Worm (Caenorhabditis elegans) whole organism, L1 larva: ENCODE data around the gene F54E12.2.

Source experiments
- C04F5.9 ChIP-seq: sonication (generic microtip); optimal IDR thresholded peaks from 2 replicates; lab custom pipeline; 2016; ENCODE audit warnings: missing genetic modification characterization, missing compliant biosample characterization
- C34B4.2 ChIP-seq: sonication (generic microtip); optimal IDR thresholded peaks from 2 replicates; lab custom pipeline; 2017; ENCODE audit warnings: mild to moderate bottlenecking, missing genetic modification characterization, missing compliant biosample characterization
- aly-2 ChIP-seq: fragments of 150-350 bp; optimal IDR thresholded peaks from 2 replicates; lab custom pipeline; 2014; ENCODE audit warnings: missing biosample characterization, missing genetic modification characterization
- ama-1 ChIP-seq: fragments of 150-350 bp; optimal IDR thresholded peaks from 2 replicates; lab custom pipeline; 2014
- ceh-63 ChIP-seq: fragments of 200-800 bp; sonication (Bioruptor generic); optimal IDR thresholded peaks from 2 replicates; lab custom pipeline; 2018; ENCODE audit warnings: mild to moderate bottlenecking, missing genetic modification characterization, missing compliant biosample characterization
- ceh-88 ChIP-seq: fragments of 200-800 bp; sonication (Bioruptor generic); IDR thresholded peaks from 2 replicates; pipeline ENCODE4 v1.3.6; 2022; ENCODE audit warnings: missing genetic modification characterization, missing compliant biosample characterization
- ceh-90 ChIP-seq: sonication (generic microtip); optimal IDR thresholded peaks from 2 replicates; lab custom pipeline; 2016; ENCODE audit warnings: missing genetic modification characterization, missing compliant biosample characterization
- efl-1 ChIP-seq, 4 experiments: fragments of 150-350 bp; optimal IDR thresholded peaks in 3 of 4; peaks in 1 of 4; 1 replicate in 1 of 4; 2 replicates in 3 of 4; lab custom pipeline; 2014; ENCODE audit warnings: missing biosample characterization in 2 of 4, missing genetic modification characterization in 2 of 4, missing genetic modification reagents in 2 of 4
- efl-3 ChIP-seq: fragments of 200-800 bp; sonication (Bioruptor generic); optimal IDR thresholded peaks from 2 replicates; lab custom pipeline; 2018; ENCODE audit warnings: mild to moderate bottlenecking, missing genetic modification characterization, missing compliant biosample characterization
- egl-27 ChIP-seq, 2 experiments: fragments of 150-350 bp in 1 of 2; sonication (generic microtip); optimal IDR thresholded peaks; 3 replicates each; lab custom pipeline; 2017 to 2018; ENCODE audit warnings: missing biosample characterization in 2 of 2, missing genetic modification characterization in 2 of 2, missing genetic modification reagents in 2 of 2
- elt-2 ChIP-seq: sonication (generic microtip); optimal IDR thresholded peaks from 2 replicates; lab custom pipeline; 2016; ENCODE audit warnings: missing genetic modification characterization, mild to moderate bottlenecking, inconsistent platforms, missing compliant biosample characterization, missing genetic modification reagents
- ets-5 ChIP-seq: fragments of 200-800 bp; sonication (Bioruptor generic); IDR thresholded peaks from 2 replicates; pipeline ENCODE4 v1.3.6; 2022; ENCODE audit warnings: missing genetic modification characterization, missing compliant biosample characterization
- fkh-10 ChIP-seq: sonication (generic microtip); optimal IDR thresholded peaks from 2 replicates; lab custom pipeline; 2017; ENCODE audit warnings: missing biosample characterization, missing genetic modification reagents, missing genetic modification characterization
- fkh-4 ChIP-seq: sonication (generic microtip); optimal IDR thresholded peaks from 2 replicates; lab custom pipeline; 2016; ENCODE audit warnings: missing compliant biosample characterization, missing genetic modification characterization, borderline replicate concordance
- fkh-8 ChIP-seq: sonication (generic microtip); optimal IDR thresholded peaks from 2 replicates; lab custom pipeline; 2016; ENCODE audit warnings: mild to moderate bottlenecking, missing genetic modification characterization, missing compliant biosample characterization
- hlh-17 ChIP-seq: fragments of 200-800 bp; sonication (Bioruptor generic); optimal IDR thresholded peaks from 2 replicates; lab custom pipeline; 2018; ENCODE audit warnings: missing genetic modification characterization, mild to moderate bottlenecking, missing compliant biosample characterization, moderate library complexity, borderline replicate concordance
- hpl-2 ChIP-seq: fragments of 150-350 bp; optimal IDR thresholded peaks from 2 replicates; lab custom pipeline; 2014; ENCODE audit warnings: missing biosample characterization, missing genetic modification reagents, missing genetic modification characterization
- irx-1 ChIP-seq: sonication (generic microtip); optimal IDR thresholded peaks from 2 replicates; lab custom pipeline; 2016; ENCODE audit warnings: missing genetic modification characterization, missing compliant biosample characterization
- lin-14 ChIP-seq: fragments of 200-800 bp; sonication (Bioruptor generic); optimal IDR thresholded peaks from 2 replicates; lab custom pipeline; 2018; ENCODE audit warnings: mild to moderate bottlenecking, missing genetic modification characterization, moderate library complexity, missing compliant biosample characterization
- lin-35 ChIP-seq, 2 experiments: fragments of 150-350 bp; optimal IDR thresholded peaks; 2 replicates each; lab custom pipeline; 2014; ENCODE audit warnings: missing biosample characterization in 2 of 2, missing genetic modification characterization in 2 of 2, missing genetic modification reagents in 2 of 2
- lsy-2 ChIP-seq, 2 experiments: fragments of 150-350 bp; optimal IDR thresholded peaks; 2 replicates each; lab custom pipeline; 2014; ENCODE audit warnings: missing biosample characterization in 2 of 2, missing genetic modification characterization in 2 of 2
- mab-9 ChIP-seq: fragments of 200-800 bp; sonication (Bioruptor generic); IDR thresholded peaks from 2 replicates; pipeline ENCODE4 v1.3.6; 2022; ENCODE audit warnings: missing genetic modification reagents, missing genetic modification characterization, missing compliant biosample characterization
- mef-2 ChIP-seq: fragments of 150-350 bp; optimal IDR thresholded peaks from 2 replicates; lab custom pipeline; 2014; ENCODE audit warnings: missing biosample characterization, missing genetic modification characterization
- mep-1 ChIP-seq: fragments of 150-350 bp; optimal IDR thresholded peaks from 2 replicates; lab custom pipeline; 2014; ENCODE audit warnings: missing biosample characterization, missing genetic modification characterization
- nhr-11 ChIP-seq: fragments of 150-350 bp; optimal IDR thresholded peaks from 2 replicates; lab custom pipeline; 2014; ENCODE audit warnings: missing biosample characterization, missing genetic modification characterization
- nhr-20 ChIP-seq: sonication (generic microtip); optimal IDR thresholded peaks from 2 replicates; lab custom pipeline; 2016; ENCODE audit warnings: mild to moderate bottlenecking, missing genetic modification characterization, missing compliant biosample characterization
- nhr-237 ChIP-seq: fragments of 150-350 bp; optimal IDR thresholded peaks from 2 replicates; lab custom pipeline; 2014; ENCODE audit warnings: missing biosample characterization, missing genetic modification characterization
- nhr-28 ChIP-seq: fragments of 150-350 bp; optimal IDR thresholded peaks from 2 replicates; lab custom pipeline; 2014; ENCODE audit warnings: missing biosample characterization, missing genetic modification characterization
- nhr-47 ChIP-seq: sonication (generic microtip); optimal IDR thresholded peaks from 2 replicates; lab custom pipeline; 2016; ENCODE audit warnings: mild to moderate bottlenecking, missing genetic modification characterization, moderate library complexity, missing compliant biosample characterization
- nhr-71 ChIP-seq: sonication (generic microtip); optimal IDR thresholded peaks from 2 replicates; lab custom pipeline; 2016; ENCODE audit warnings: mild to moderate bottlenecking, missing genetic modification characterization, moderate library complexity, missing compliant biosample characterization
- nhr-85 ChIP-seq: sonication (generic microtip); peaks from one replicate; lab custom pipeline; 2016; ENCODE audit warnings: missing genetic modification characterization, inconsistent platforms, missing compliant biosample characterization
- pag-3 ChIP-seq: sonication (generic microtip); optimal IDR thresholded peaks from 2 replicates; lab custom pipeline; 2017; ENCODE audit warnings: missing genetic modification characterization, mild to moderate bottlenecking, missing compliant biosample characterization, antibody characterized with exemption, borderline replicate concordance; ENCODE audit not compliant: insufficient read depth
- pqm-1 ChIP-seq: sonication (generic microtip); optimal IDR thresholded peaks from 3 replicates; lab custom pipeline; 2017; ENCODE audit warnings: missing biosample characterization, missing genetic modification characterization
- rnt-1 ChIP-seq: sonication (generic microtip); optimal IDR thresholded peaks from 2 replicates; lab custom pipeline; 2016; ENCODE audit warnings: mild to moderate bottlenecking, missing genetic modification characterization, moderate library complexity, missing compliant biosample characterization
- snpc-4 ChIP-seq: fragments of 150-350 bp; optimal IDR thresholded peaks from 2 replicates; lab custom pipeline; 2014; ENCODE audit warnings: missing biosample characterization, missing genetic modification characterization
- sox-4 ChIP-seq: sonication (generic microtip); optimal IDR thresholded peaks from 2 replicates; lab custom pipeline; 2016; ENCODE audit warnings: missing genetic modification characterization, missing compliant biosample characterization
- sptf-1 ChIP-seq: fragments of 150-350 bp; optimal IDR thresholded peaks from 2 replicates; lab custom pipeline; 2014; ENCODE audit warnings: missing biosample characterization, missing genetic modification characterization
- swsn-7 ChIP-seq: sonication (generic microtip); optimal IDR thresholded peaks from 2 replicates; lab custom pipeline; 2016; ENCODE audit warnings: missing genetic modification characterization, missing compliant biosample characterization
- tbx-2 ChIP-seq: sonication (generic microtip); optimal IDR thresholded peaks from 2 replicates; lab custom pipeline; 2016; ENCODE audit warnings: missing genetic modification characterization, missing compliant biosample characterization
- tlp-1 ChIP-seq: fragments of 150-350 bp; optimal IDR thresholded peaks from 2 replicates; lab custom pipeline; 2014; ENCODE audit warnings: missing biosample characterization, missing genetic modification characterization
- unc-130 ChIP-seq: fragments of 150-350 bp; optimal IDR thresholded peaks from 2 replicates; lab custom pipeline; 2017; ENCODE audit warnings: missing biosample characterization, missing genetic modification characterization, inconsistent platforms
- unc-30 ChIP-seq: sonication (generic microtip); optimal IDR thresholded peaks from 2 replicates; lab custom pipeline; 2017; ENCODE audit warnings: missing biosample characterization, missing genetic modification characterization
- xbp-1 ChIP-seq: sonication (generic microtip); optimal IDR thresholded peaks from 2 replicates; lab custom pipeline; 2016; ENCODE audit warnings: missing genetic modification characterization, missing compliant biosample characterization
- zag-1 ChIP-seq: fragments of 150-350 bp; optimal IDR thresholded peaks from 2 replicates; lab custom pipeline; 2014; ENCODE audit warnings: missing biosample characterization, missing genetic modification characterization
- ztf-11 ChIP-seq, 2 experiments: sonication (generic microtip); optimal IDR thresholded peaks; 2 replicates each; lab custom pipeline; 2016 to 2017; ENCODE audit warnings: missing genetic modification characterization in 2 of 2, missing biosample characterization in 1 of 2, missing compliant biosample characterization in 1 of 2
- ztf-4 ChIP-seq: fragments of 150-350 bp; optimal IDR thresholded peaks from 2 replicates; lab custom pipeline; 2014; ENCODE audit warnings: missing biosample characterization, missing genetic modification characterization

Gene F54E12.2

DNA sequence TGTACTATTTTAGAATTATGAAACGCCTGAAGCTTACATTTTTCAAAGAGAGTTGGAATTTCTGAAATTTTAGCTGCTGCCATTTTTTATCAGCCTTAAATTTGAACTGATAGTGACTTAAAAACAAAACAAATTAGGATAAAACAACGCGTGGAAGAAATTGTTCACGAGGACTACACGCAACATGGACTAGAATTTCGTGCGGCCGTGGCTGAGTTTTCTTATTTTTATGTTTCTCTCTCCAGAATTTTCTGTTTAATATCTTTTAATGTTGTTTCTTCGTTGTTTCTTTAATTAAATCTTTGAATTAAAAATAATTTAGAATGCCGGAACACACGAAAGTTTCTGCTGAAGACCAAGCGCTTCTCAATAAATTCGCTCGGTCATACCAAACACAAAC, 22.1 kb downstream of the F54E12.2 start, which contains the start of the genes B0035.3, B0035.22 and pfd-4 (continued):
- TF ChIP-seq ama-1 (no peak), aly-2 (tag; lab: Kevin White, UChicago) (peak; percentile 33), tbx-2 (peak; percentile 82), mef-2 (tag; lab: Kevin White, UChicago) (no peak), lsy-2 (tag; optimal IDR thresholded peaks at IDR 0.05; lab: Kevin White, UChicago) (peak; percentile 70 to 79), hpl-2 (GFP tag; lab: Kevin White, UChicago) (no peak), elt-2 (no peak), pqm-1 (tag; lab: Kevin White, UChicago) (no peak), zag-1 (no peak), nhr-11 (no peak), sptf-1 (tag; lab: Kevin White, UChicago) (no peak), lin-14 (GFP tag; lab: Kevin White, UChicago) (peak; percentile 74), irx-1 (peak; percentile 83), fkh-8 (peak; percentile 39), unc-30 (no peak), ceh-90 (tag; lab: Kevin White, UChicago) (peak; percentile 87), mep-1 (tag; lab: Kevin White, UChicago) (peak; percentile 66), ztf-4 (tag; lab: Kevin White, UChicago) (no peak), unc-130 (tag; lab: Kevin White, UChicago) (peak; percentile 45), nhr-71 (peak; percentile 82), egl-27 (tag; optimal IDR thresholded peaks at IDR 0.05; lab: Kevin White, UChicago) (no peak), snpc-4 (tag; lab: Kevin White, UChicago) (peak; percentile 44), efl-1 (optimal IDR thresholded peaks at IDR 0.05; lab: Kevin White, UChicago) (peak; percentile 14 to 60), efl-1 (GFP tag; optimal IDR thresholded peaks at IDR 0.05 in 1 of 2; lab: Kevin White, UChicago) (peak; percentile 45 to 73), pag-3 (tag; lab: Kevin White, UChicago) (no peak), rnt-1 (peak; percentile 94), fkh-4 (tag; lab: Kevin White, UChicago) (peak; percentile 84), lin-35 (GFP tag; optimal IDR thresholded peaks at IDR 0.05; lab: Kevin White, UChicago) (peak; percentile 35 to 50), C34B4.2 (tag; lab: Kevin White, UChicago) (no peak), swsn-7 (tag; lab: Kevin White, UChicago) (peak; percentile 77), fkh-10 (GFP tag; lab: Kevin White, UChicago) (no peak), tlp-1 (tag; lab: Kevin White, UChicago) (no peak)
- TF ChIP-seq, all 84 proteins: peak for 40

- no peak for TF ChIP-seq C04F5.9 (tag; lab: Kevin White, UChicago)
- TF ChIP-seq sox-4 (tag; lab: Kevin White, UChicago): no peak
- no peak for TF ChIP-seq ceh-88
- no peak for TF ChIP-seq nhr-85 (tag; lab: Kevin White, UChicago)
- TF ChIP-seq nhr-11: no peak
- TF ChIP-seq nhr-47 (tag; lab: Kevin White, UChicago): no peak
These were observed 23.1 kb downstream of the F54E12.2 start, which contains the start of gene dnj-2 for ce11 chrIV:11313880-11314279. dnj-2 (minus strand) TSS chrIV:11313980.

DNA sequence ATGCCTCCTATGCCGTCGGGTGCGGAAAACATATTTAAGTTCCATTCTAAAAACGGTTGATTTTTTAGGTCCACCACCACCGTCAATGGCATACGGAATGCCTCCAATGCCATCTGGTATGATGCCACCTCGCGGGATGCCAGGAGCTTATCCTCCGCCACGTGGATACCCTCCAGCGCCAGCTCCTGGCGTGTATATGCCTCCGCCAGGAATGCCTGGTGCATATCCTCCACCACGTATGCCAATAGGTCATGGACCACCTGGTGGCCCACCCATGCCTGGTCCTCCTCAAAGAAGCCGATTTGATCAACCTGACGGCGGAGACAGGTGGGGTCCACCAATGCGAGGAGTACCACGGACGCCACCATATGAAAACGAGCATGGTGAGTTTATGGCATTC, 25.5 kb downstream of the F54E12.2 start:
- no peak for TF ChIP-seq rnt-1
- no peak for TF ChIP-seq mef-2 (tag; lab: Kevin White, UChicago)
- no peak for TF ChIP-seq lin-35 (GFP tag; optimal IDR thresholded peaks at IDR 0.05; lab: Kevin White, UChicago)
- TF ChIP-seq ceh-88: no peak
- TF ChIP-seq fkh-8: no peak
- TF ChIP-seq nhr-237 (tag; lab: Kevin White, UChicago): no peak
- no peak for TF ChIP-seq xbp-1
- TF ChIP-seq efl-3 (GFP tag; lab: Kevin White, UChicago): no peak
- TF ChIP-seq nhr-28 (tag; lab: Kevin White, UChicago): no peak
- TF ChIP-seq nhr-20 (tag; lab: Kevin White, UChicago): no peak
- no peak for TF ChIP-seq swsn-7 (tag; lab: Kevin White, UChicago)
- TF ChIP-seq ztf-11 (tag; optimal IDR thresholded peaks at IDR 0.05; lab: Kevin White, UChicago): no peak
- no peak for TF ChIP-seq hlh-17 (GFP tag; lab: Kevin White, UChicago)
- TF ChIP-seq aly-2 (tag; lab: Kevin White, UChicago): no peak
- no peak for TF ChIP-seq C34B4.2 (tag; lab: Kevin White, UChicago)
- TF ChIP-seq ceh-63 (GFP tag; lab: Kevin White, UChicago): no peak
- no peak for TF ChIP-seq mab-9 (GFP tag; lab: Robert Waterston, UW)
- TF ChIP-seq ets-5 (GFP tag; lab: Robert Waterston, UW): no peak
- TF ChIP-seq, all 84 proteins: peak for 0
